Fruit fly (Drosophila melanogaster): ENCODE data around the gene CG32148.
A peak's percentile ranks its signal among the peaks of the same experiment; 100 is the strongest.

Gene CG32148

DNA sequence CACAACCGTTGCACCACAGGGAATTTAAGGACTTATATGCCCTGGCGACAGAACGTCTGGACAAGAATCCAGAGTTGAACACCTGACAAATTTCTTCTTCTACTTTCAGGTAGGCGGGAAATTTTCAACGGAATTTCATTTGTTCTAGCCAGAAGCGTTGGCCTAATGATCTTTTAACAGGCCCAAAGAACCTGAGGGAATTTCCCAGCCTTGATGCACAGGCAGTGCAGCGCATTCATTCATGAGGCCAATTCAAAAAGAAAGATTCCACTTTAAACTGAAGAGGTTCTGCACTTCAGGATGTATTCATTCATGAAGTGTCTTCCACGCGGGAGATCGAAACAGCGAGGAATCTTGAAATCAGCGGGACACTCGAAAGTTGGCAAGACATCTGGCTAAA lies 16.2 kb downstream of the CG32148 start:
- TF ChIP-seq Sp1 (GFP tag; optimal IDR thresholded peaks at IDR 0.05) (no peak), Dfd (GFP tag; optimal IDR thresholded peaks at IDR 0.05) (no peak), Vsx2 (GFP tag; optimal IDR thresholded peaks at IDR 0.05; ENCODE audit: partially characterized antibody) (no peak), GATAd (GFP tag; optimal IDR thresholded peaks at IDR 0.05) (no peak), Myc (optimal IDR thresholded peaks at IDR 0.05) (no peak), dl (GFP tag; optimal IDR thresholded peaks at IDR 0.05; ENCODE audit: insufficient read depth in 1 of 2, partially characterized antibody in 2 of 2) (no peak), sv (GFP tag; optimal IDR thresholded peaks at IDR 0.05) (no peak), CG9705 (GFP tag; optimal IDR thresholded peaks at IDR 0.05) (no peak), Hr78 (GFP tag; optimal IDR thresholded peaks at IDR 0.05) (no peak), tai (GFP tag; optimal IDR thresholded peaks at IDR 0.05) (no peak), CrebA (GFP tag; optimal IDR thresholded peaks at IDR 0.05; ENCODE audit: borderline replicate concordance) (no peak), OdsH (GFP tag; optimal IDR thresholded peaks at IDR 0.05) (no peak), Jra (GFP tag; optimal IDR thresholded peaks at IDR 0.05) (no peak), ey (GFP tag; optimal IDR thresholded peaks at IDR 0.05) (no peak), Hr83 (GFP tag; optimal IDR thresholded peaks at IDR 0.05; ENCODE audit: poor library complexity, severe bottlenecking) (no peak), brk (GFP tag; optimal IDR thresholded peaks at IDR 0.05) (no peak), jim (GFP tag; optimal IDR thresholded peaks at IDR 0.05) (no peak), foxo (GFP tag; optimal IDR thresholded peaks at IDR 0.05) (no peak), Mio (GFP tag; optimal IDR thresholded peaks at IDR 0.05) (no peak), woc (GFP tag; optimal IDR thresholded peaks at IDR 0.05) (no peak)

DNA sequence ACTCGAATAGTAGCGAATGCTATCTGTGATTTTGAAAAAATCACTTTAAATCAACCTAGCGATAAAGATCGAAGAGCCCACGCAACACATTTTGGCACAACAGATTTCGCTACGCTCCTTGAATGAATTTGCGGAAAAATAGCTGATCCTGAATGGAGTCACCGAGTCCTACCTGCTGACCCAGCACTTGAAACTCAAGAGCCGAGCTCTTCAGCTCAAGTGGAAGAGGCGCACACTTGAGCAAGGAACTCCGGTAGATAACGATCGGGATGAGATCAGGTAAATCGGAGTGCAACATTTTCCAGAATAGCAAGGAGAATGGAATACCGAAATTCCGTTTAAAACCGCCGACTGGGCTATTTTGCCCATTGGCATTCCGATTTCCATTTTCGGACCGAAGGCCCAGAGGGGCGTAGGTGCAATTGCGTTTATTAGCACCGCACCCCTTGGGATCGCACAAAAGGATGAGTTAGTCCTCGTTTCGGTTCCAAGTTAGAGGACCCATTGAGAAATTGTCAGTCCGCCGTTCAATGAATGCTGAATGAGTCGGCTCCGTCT lies 17.1 kb downstream of the CG32148 start:
- TF ChIP-seq Abd-B (GFP tag; optimal IDR thresholded peaks at IDR 0.05) = no peak
- no peak for TF ChIP-seq Jra (GFP tag; optimal IDR thresholded peaks at IDR 0.05)
- no peak for TF ChIP-seq Vsx2 (GFP tag; optimal IDR thresholded peaks at IDR 0.05; ENCODE audit: partially characterized antibody)
- TF ChIP-seq brk (GFP tag; optimal IDR thresholded peaks at IDR 0.05) = no peak
- TF ChIP-seq CG9705 (GFP tag; optimal IDR thresholded peaks at IDR 0.05) = no peak
- TF ChIP-seq jim (GFP tag; optimal IDR thresholded peaks at IDR 0.05) = no peak
- no peak for TF ChIP-seq sv (GFP tag; optimal IDR thresholded peaks at IDR 0.05)
- no peak for TF ChIP-seq OdsH (GFP tag; optimal IDR thresholded peaks at IDR 0.05)
- TF ChIP-seq dsf (GFP tag; optimal IDR thresholded peaks at IDR 0.05; ENCODE audit: borderline replicate concordance) = no peak

DNA sequence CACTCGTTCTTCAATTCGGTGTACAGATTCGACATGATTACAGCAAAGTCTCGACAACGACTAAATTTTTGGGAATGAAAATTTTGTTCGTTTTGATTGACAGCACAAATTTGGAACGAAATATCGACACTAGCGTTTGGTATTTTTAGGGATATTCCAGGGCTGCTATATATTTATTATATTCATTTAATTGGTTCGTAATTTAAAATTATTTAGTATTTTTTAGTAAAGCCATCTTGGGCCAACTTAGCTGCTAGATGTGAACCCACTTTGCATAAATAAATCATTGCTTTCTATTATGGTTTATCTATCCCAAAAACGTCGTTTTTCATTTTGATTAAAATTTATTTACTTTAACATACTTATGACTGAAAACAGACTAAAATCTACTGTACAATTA lies 19.2 kb downstream of the CG32148 start, which contains the start of gene Rpn12R:
Gene Rpn12R (minus strand): TSS at position 101 of the 400 bp plus-strand sequence.
- no peak for TF ChIP-seq Hr78 (GFP tag; optimal IDR thresholded peaks at IDR 0.05)
- TF ChIP-seq tai (GFP tag; optimal IDR thresholded peaks at IDR 0.05) = no peak
- TF ChIP-seq rgr (GFP tag; optimal IDR thresholded peaks at IDR 0.05) = no peak
- TF ChIP-seq br (GFP tag; optimal IDR thresholded peaks at IDR 0.05) = no peak
- no peak for TF ChIP-seq HLH106 (tag; optimal IDR thresholded peaks at IDR 0.05)
- no peak for TF ChIP-seq foxo (GFP tag; optimal IDR thresholded peaks at IDR 0.05)
- no peak for TF ChIP-seq pan (optimal IDR thresholded peaks at IDR 0.05)
- TF ChIP-seq dsf (GFP tag; optimal IDR thresholded peaks at IDR 0.05; ENCODE audit: borderline replicate concordance) = no peak
- TF ChIP-seq fru (GFP tag; optimal IDR thresholded peaks at IDR 0.05) = no peak

DNA sequence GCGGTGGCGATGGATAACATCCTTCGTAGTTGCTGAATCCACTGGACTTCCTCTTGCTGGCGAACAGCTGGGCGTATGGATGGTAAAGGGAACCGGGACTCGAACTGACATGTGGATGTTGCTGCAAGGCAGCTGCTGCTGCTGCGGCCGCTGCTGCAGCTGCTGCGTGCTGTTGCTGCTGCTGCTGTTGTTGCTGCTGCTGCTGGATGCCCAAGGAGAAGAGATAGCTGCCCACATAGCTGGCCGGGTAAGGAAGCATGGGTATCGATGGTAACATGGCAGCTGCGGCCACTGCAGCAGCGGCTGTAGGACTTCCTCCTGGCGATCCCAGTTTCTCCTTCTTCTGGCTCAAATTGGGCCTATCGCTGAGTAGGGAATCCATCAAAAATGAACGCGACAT lies 20.2 kb downstream of the CG32148 start:
- no peak for TF ChIP-seq psq (GFP tag; optimal IDR thresholded peaks at IDR 0.05)
- TF ChIP-seq Dfd (GFP tag; optimal IDR thresholded peaks at IDR 0.05) = peak; percentile 75
- TF ChIP-seq Hnf4 (GFP tag; optimal IDR thresholded peaks at IDR 0.05) = no peak

DNA sequence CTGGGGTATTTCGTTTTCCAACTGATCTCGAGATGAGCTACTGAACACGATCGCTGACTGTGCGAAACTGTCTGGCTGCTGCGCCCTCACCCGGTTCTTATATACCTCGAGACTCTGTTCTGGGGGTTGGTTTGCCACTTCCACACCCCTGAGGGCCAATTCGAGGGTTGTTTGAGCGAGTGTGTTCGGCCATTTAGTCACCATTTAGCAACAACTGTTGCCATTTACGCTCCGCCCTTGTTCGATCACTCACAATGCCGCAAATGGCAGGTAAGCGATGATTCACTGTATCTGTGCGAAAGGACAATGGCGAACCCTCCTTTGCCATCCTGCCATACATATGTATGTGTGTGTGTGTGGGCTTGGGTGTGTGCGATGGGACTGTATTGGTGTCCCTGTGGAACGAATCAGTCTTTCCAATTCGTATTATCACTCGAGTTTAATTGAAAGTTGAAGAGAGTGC lies 20.6 kb downstream of the CG32148 start, which contains the start of gene ind:
Gene ind (minus strand): TSS at position 51 of the 463 bp plus-strand sequence.
- TF ChIP-seq Dfd (GFP tag; optimal IDR thresholded peaks at IDR 0.05) = no peak

DNA sequence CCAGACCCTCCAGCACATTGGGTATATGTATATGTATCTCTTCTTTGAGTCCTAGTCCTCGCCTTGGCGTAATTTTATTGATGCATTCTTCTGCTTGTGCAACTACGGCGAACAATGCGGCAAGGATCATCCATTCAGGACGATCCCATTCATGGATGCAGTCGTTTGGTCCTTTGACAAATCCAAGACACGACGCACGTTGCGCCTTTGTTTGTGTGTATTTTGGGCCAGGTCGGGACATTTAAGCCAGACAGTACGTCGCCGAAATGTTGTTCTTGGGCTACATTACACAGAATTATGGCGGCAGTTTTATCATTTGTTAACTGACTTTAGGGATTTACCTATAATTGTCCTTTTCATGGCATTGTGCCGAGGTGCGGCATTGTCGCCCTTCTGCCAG lies 21.8 kb downstream of the CG32148 start:
- TF ChIP-seq pan (optimal IDR thresholded peaks at IDR 0.05) (no peak), Hnf4 (GFP tag; optimal IDR thresholded peaks at IDR 0.05) (no peak), br (GFP tag; optimal IDR thresholded peaks at IDR 0.05) (no peak), Abd-B (GFP tag; optimal IDR thresholded peaks at IDR 0.05) (no peak), Dfd (GFP tag; optimal IDR thresholded peaks at IDR 0.05) (no peak), GATAd (GFP tag; optimal IDR thresholded peaks at IDR 0.05) (no peak), sv (GFP tag; optimal IDR thresholded peaks at IDR 0.05) (no peak), Dif (GFP tag; optimal IDR thresholded peaks at IDR 0.05; ENCODE audit: partially characterized antibody) (no peak), rgr (GFP tag; optimal IDR thresholded peaks at IDR 0.05) (no peak), foxo (GFP tag; optimal IDR thresholded peaks at IDR 0.05) (no peak), usp (GFP tag; optimal IDR thresholded peaks at IDR 0.05) (no peak), jim (GFP tag; optimal IDR thresholded peaks at IDR 0.05) (no peak), CG32264 (GFP tag; optimal IDR thresholded peaks at IDR 0.05) (no peak)

Data from whole organism, wandering third instar larva.